Fruit fly (Drosophila melanogaster): ENCODE data around the gene sfl.

sfl gene

dm6 chr3L:6467691-6468329 lies 27.7 kb upstream of the sfl start (continued):
- TF ChIP-seq CG6254 (GFP tag; optimal IDR thresholded peaks at IDR 0.05) (peak; percentile 5), CG10543 (GFP tag; optimal IDR thresholded peaks at IDR 0.05) (no peak), kah (GFP tag; optimal IDR thresholded peaks at IDR 0.05) (peak; percentile 15), ci (GFP tag; IDR thresholded peaks at IDR 0.05) (peak; percentile 48; the same call in 1 of the 3 replicates), Eip74EF (GFP tag; optimal IDR thresholded peaks at IDR 0.05) (peak in 1 of 2 experiments; percentile 67), Hmx (GFP tag; optimal IDR thresholded peaks at IDR 0.05) (no peak), CG4820 (GFP tag; optimal IDR thresholded peaks at IDR 0.05) (peak; percentile 24), CG7556 (GFP tag; optimal IDR thresholded peaks at IDR 0.05) (peak; percentile 74), CG30431 (GFP tag; optimal IDR thresholded peaks at IDR 0.05) (peak; percentile 54), CG15479 (GFP tag; optimal IDR thresholded peaks at IDR 0.05) (no peak), ATbp (GFP tag; optimal IDR thresholded peaks at IDR 0.05) (peak; percentile 48), pum (GFP tag; optimal IDR thresholded peaks at IDR 0.05) (no peak), kni (GFP tag; optimal IDR thresholded peaks at IDR 0.05) (peak; percentile 24), gcm2 (GFP tag; optimal IDR thresholded peaks at IDR 0.05) (peak; percentile 10), CG15696 (tag; optimal IDR thresholded peaks at IDR 0.05) (peak; percentile 68), sens-2 (GFP tag; IDR thresholded peaks at IDR 0.05) (no peak), Poxn (GFP tag; IDR thresholded peaks at IDR 0.05) (no peak), mld (GFP tag; IDR thresholded peaks at IDR 0.05; ENCODE audit: partially characterized antibody) (no peak), CTCF (GFP tag; optimal IDR thresholded peaks at IDR 0.05) (no peak), Hey (tag; optimal IDR thresholded peaks at IDR 0.05) (no peak), klu (GFP tag; IDR thresholded peaks at IDR 0.05) (peak; percentile 13; the same call in 1 of the 2 replicates), ERR (GFP tag; optimal IDR thresholded peaks at IDR 0.05) (no peak), pzg (GFP tag; optimal IDR thresholded peaks at IDR 0.05) (no peak), CkIIα-i1 (GFP tag; IDR thresholded peaks at IDR 0.05) (no peak), CG6854 (GFP tag; optimal IDR thresholded peaks at IDR 0.05) (no peak), Atf3 (GFP tag; optimal IDR thresholded peaks at IDR 0.05) (no peak), abd-A (tag; optimal IDR thresholded peaks at IDR 0.05) (no peak), ara (GFP tag; IDR thresholded peaks at IDR 0.05) (peak; percentile 83), cad (GFP tag; optimal IDR thresholded peaks at IDR 0.05) (peak; percentile 35), CG12299 (tag; optimal IDR thresholded peaks at IDR 0.05) (peak; percentile 30), odd (GFP tag; optimal IDR thresholded peaks at IDR 0.05) (peak; percentile 61), Sin3A (optimal IDR thresholded peaks at IDR 0.05) (no peak), Hsf (GFP tag; optimal IDR thresholded peaks at IDR 0.05) (peak; percentile 30), Taf1 (GFP tag; IDR thresholded peaks at IDR 0.05) (no peak), CG7745 (tag; optimal IDR thresholded peaks at IDR 0.05) (peak; percentile 24), pros (GFP tag; optimal IDR thresholded peaks at IDR 0.05) (no peak), Ets97D (GFP tag; optimal IDR thresholded peaks at IDR 0.05) (no peak), CG11696 (GFP tag; IDR thresholded peaks at IDR 0.05) (no peak), CG14860 (GFP tag; IDR thresholded peaks at IDR 0.05; ENCODE audit: partially characterized antibody) (no peak), CG12744 (GFP tag; optimal IDR thresholded peaks at IDR 0.05) (no peak), CG14014 (GFP tag; IDR thresholded peaks at IDR 0.05) (0 out of 2 replicates have a peak, but pooled peaks have one; percentile 10), sens (GFP tag) (peak; percentile 90), NFAT (GFP tag; IDR thresholded peaks at IDR 0.05) (no peak), Xrp1 (GFP tag; IDR thresholded peaks at IDR 0.05) (peak; percentile 82), Atf6 (GFP tag; IDR thresholded peaks at IDR 0.05) (no peak; the same call in 1 of the 2 replicates), grau (tag; optimal IDR thresholded peaks at IDR 0.05) (peak; percentile 72), danr (GFP tag; IDR thresholded peaks at IDR 0.05) (no peak), insv (GFP tag; optimal IDR thresholded peaks at IDR 0.05) (no peak), CG12659 (GFP tag; optimal IDR thresholded peaks at IDR 0.05) (peak; percentile 56), fd3F (GFP tag; optimal IDR thresholded peaks at IDR 0.05) (no peak), Hr51 (GFP tag; optimal IDR thresholded peaks at IDR 0.05) (peak in 1 of 2 experiments; percentile 80)
